Worm (Caenorhabditis elegans) whole organism, mixed stage, embryonic: ENCODE data around the gene cfp-1.
A peak's percentile ranks its signal among the peaks of the same experiment; 100 is the strongest.

ENCODE experiments used
- M03D4.4 ChIP-seq: sonication (generic microtip); optimal IDR thresholded peaks from 2 replicates; lab custom pipeline; 2017; ENCODE audit warnings: mild to moderate bottlenecking, missing genetic modification characterization, missing compliant biosample characterization
- bed-3 ChIP-seq: fragments of 200-800 bp; sonication (Bioruptor generic); optimal IDR thresholded peaks from 3 replicates; lab custom pipeline; 2018; ENCODE audit warnings: mild to moderate bottlenecking, missing genetic modification characterization, moderate library complexity, missing compliant biosample characterization
- blmp-1 ChIP-seq: fragments of 150-350 bp; optimal IDR thresholded peaks from 2 replicates; lab custom pipeline; 2014; ENCODE audit warnings: missing biosample characterization, missing genetic modification characterization
- ceh-39 ChIP-seq: fragments of 150-350 bp; optimal IDR thresholded peaks from 2 replicates; lab custom pipeline; 2014; ENCODE audit warnings: missing biosample characterization, missing genetic modification characterization
- ceh-43 ChIP-seq: fragments of 200-800 bp; sonication (Bioruptor generic); optimal IDR thresholded peaks from 2 replicates; lab custom pipeline; 2018; ENCODE audit warnings: mild to moderate bottlenecking, missing genetic modification characterization, moderate library complexity, missing compliant biosample characterization
- ceh-83 ChIP-seq: fragments of 200-800 bp; sonication (Bioruptor generic); optimal IDR thresholded peaks from 2 replicates; lab custom pipeline; 2018; ENCODE audit warnings: mild to moderate bottlenecking, missing genetic modification characterization, missing compliant biosample characterization
- ces-1 ChIP-seq: fragments of 150-350 bp; optimal IDR thresholded peaks from 2 replicates; lab custom pipeline; 2014; ENCODE audit warnings: missing biosample characterization, missing genetic modification reagents, missing genetic modification characterization
- cnd-1 ChIP-seq: fragments of 200-800 bp; sonication (Bioruptor generic); optimal IDR thresholded peaks from 2 replicates; lab custom pipeline; 2018; ENCODE audit warnings: mild to moderate bottlenecking, missing genetic modification characterization, missing compliant biosample characterization
- drap-1 ChIP-seq: fragments of 200-800 bp; sonication (Bioruptor generic); optimal IDR thresholded peaks from 3 replicates; lab custom pipeline; 2018; ENCODE audit warnings: mild to moderate bottlenecking, missing genetic modification characterization, missing compliant biosample characterization
- elt-1 ChIP-seq: sonication (generic microtip); optimal IDR thresholded peaks from 2 replicates; lab custom pipeline; 2017; ENCODE audit warnings: missing genetic modification characterization, mild to moderate bottlenecking, missing compliant biosample characterization, antibody characterized with exemption, moderate library complexity, borderline replicate concordance; ENCODE audit not compliant: insufficient read depth
- elt-3 ChIP-seq: fragments of 150-350 bp; optimal IDR thresholded peaks from 2 replicates; lab custom pipeline; 2014; ENCODE audit warnings: missing biosample characterization, missing genetic modification characterization
- flh-1 ChIP-seq: fragments of 200-800 bp; sonication (Bioruptor generic); optimal IDR thresholded peaks from 2 replicates; lab custom pipeline; 2018; ENCODE audit warnings: mild to moderate bottlenecking, missing genetic modification characterization, moderate library complexity, missing compliant biosample characterization
- ham-2 ChIP-seq: fragments of 200-800 bp; sonication (Bioruptor generic); optimal IDR thresholded peaks from 2 replicates; lab custom pipeline; 2018; ENCODE audit warnings: mild to moderate bottlenecking, missing genetic modification characterization, missing compliant biosample characterization
- hlh-1 ChIP-seq: fragments of 150-350 bp; optimal IDR thresholded peaks from 2 replicates; lab custom pipeline; 2014; ENCODE audit warnings: missing biosample characterization, missing genetic modification reagents, missing genetic modification characterization
- lin-13 ChIP-seq: fragments of 150-350 bp; optimal IDR thresholded peaks from 2 replicates; lab custom pipeline; 2014; ENCODE audit warnings: missing biosample characterization, missing genetic modification characterization
- lin-32 ChIP-seq: fragments of 200-800 bp; sonication (Bioruptor generic); optimal IDR thresholded peaks from 2 replicates; lab custom pipeline; 2018; ENCODE audit warnings: mild to moderate bottlenecking, missing genetic modification characterization, missing compliant biosample characterization
- lsy-2 ChIP-seq: fragments of 150-350 bp; optimal IDR thresholded peaks from 2 replicates; lab custom pipeline; 2014; ENCODE audit warnings: missing biosample characterization, missing genetic modification characterization
- mab-5 ChIP-seq: fragments of 150-350 bp; optimal IDR thresholded peaks from 2 replicates; lab custom pipeline; 2014; ENCODE audit warnings: missing biosample characterization, missing genetic modification characterization
- mep-1 ChIP-seq: fragments of 150-350 bp; optimal IDR thresholded peaks from 2 replicates; lab custom pipeline; 2017; ENCODE audit warnings: missing biosample characterization, missing genetic modification reagents, missing genetic modification characterization, inconsistent platforms
- mls-2 ChIP-seq: sonication (generic microtip); optimal IDR thresholded peaks from 2 replicates; lab custom pipeline; 2016; ENCODE audit warnings: mild to moderate bottlenecking, missing genetic modification characterization, moderate library complexity, missing compliant biosample characterization
- nhr-12 ChIP-seq: fragments of 150-350 bp; optimal IDR thresholded peaks from 2 replicates; lab custom pipeline; 2014; ENCODE audit warnings: missing biosample characterization, missing genetic modification characterization
- nhr-2 ChIP-seq: fragments of 150-350 bp; optimal IDR thresholded peaks from 2 replicates; lab custom pipeline; 2014; ENCODE audit warnings: missing biosample characterization, missing genetic modification characterization
- nhr-237 ChIP-seq: fragments of 150-350 bp; optimal IDR thresholded peaks from 2 replicates; lab custom pipeline; 2014; ENCODE audit warnings: missing biosample characterization, missing genetic modification characterization
- nhr-28 ChIP-seq: fragments of 150-350 bp; optimal IDR thresholded peaks from 2 replicates; lab custom pipeline; 2014; ENCODE audit warnings: missing biosample characterization, missing genetic modification characterization
- nhr-76 ChIP-seq: sonication (generic microtip); optimal IDR thresholded peaks from 2 replicates; lab custom pipeline; 2017; ENCODE audit warnings: missing biosample characterization, missing genetic modification characterization
- pha-4 ChIP-seq: fragments of 150-350 bp; optimal IDR thresholded peaks from 2 replicates; lab custom pipeline; 2018; ENCODE audit warnings: missing biosample characterization, missing genetic modification reagents, missing genetic modification characterization
- sem-2 ChIP-seq: fragments of 200-800 bp; sonication (Bioruptor generic); optimal IDR thresholded peaks from 2 replicates; lab custom pipeline; 2018; ENCODE audit warnings: mild to moderate bottlenecking, missing genetic modification characterization, missing compliant biosample characterization
- snpc-4 ChIP-seq: fragments of 150-350 bp; optimal IDR thresholded peaks from 2 replicates; lab custom pipeline; 2014; ENCODE audit warnings: missing biosample characterization, missing genetic modification characterization
- sptf-1 ChIP-seq: sonication (generic microtip); optimal IDR thresholded peaks from 2 replicates; lab custom pipeline; 2017; ENCODE audit warnings: mild to moderate bottlenecking, missing genetic modification characterization, moderate library complexity, missing compliant biosample characterization
- tbx-8 ChIP-seq: fragments of 200-800 bp; sonication (Bioruptor generic); optimal IDR thresholded peaks from 2 replicates; lab custom pipeline; 2018; ENCODE audit warnings: mild to moderate bottlenecking, missing genetic modification characterization, moderate library complexity, missing compliant biosample characterization
- unc-120 ChIP-seq: sonication (generic microtip); optimal IDR thresholded peaks from 2 replicates; lab custom pipeline; 2017; ENCODE audit warnings: missing genetic modification characterization, missing compliant biosample characterization; ENCODE audit not compliant: poor library complexity, severe bottlenecking
- unc-39 ChIP-seq: fragments of 150-350 bp; optimal IDR thresholded peaks from 2 replicates; lab custom pipeline; 2014; ENCODE audit warnings: missing biosample characterization, missing genetic modification characterization
- unc-62 ChIP-seq: fragments of 150-350 bp; optimal IDR thresholded peaks from 2 replicates; lab custom pipeline; 2014; ENCODE audit warnings: missing biosample characterization, missing genetic modification reagents, missing genetic modification characterization
- zip-8 ChIP-seq: fragments of 150-350 bp; optimal IDR thresholded peaks from 2 replicates; lab custom pipeline; 2014; ENCODE audit warnings: missing biosample characterization, missing genetic modification characterization
- ztf-11 ChIP-seq: fragments of 150-350 bp; optimal IDR thresholded peaks from 2 replicates; lab custom pipeline; 2014; ENCODE audit warnings: missing biosample characterization, missing genetic modification characterization

cfp-1 gene

DNA sequence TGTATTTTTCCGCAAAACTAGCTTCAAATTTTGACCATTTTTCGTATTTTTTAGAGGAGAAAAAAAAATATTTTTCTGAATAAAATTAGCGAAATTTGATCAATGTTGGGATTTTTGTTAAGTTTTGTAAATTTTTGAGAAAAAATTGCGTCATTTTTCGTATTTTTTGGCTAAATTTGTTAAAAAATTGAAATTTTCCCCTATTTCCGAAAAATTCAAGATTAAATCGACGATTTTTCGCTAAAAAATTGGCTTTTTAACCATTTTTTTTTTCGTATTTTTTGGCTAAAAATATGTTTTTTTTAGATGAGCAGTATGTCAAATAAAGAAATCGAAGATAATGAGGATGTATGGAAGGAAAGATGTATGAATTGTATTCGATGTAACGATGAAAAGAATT lies at the start of gene cfp-1:
TSS of gene cfp-1 (plus strand) at position 301 of the 400 bp plus-strand sequence.
- peak; percentile 22 for TF ChIP-seq zip-8 (tag; lab: Kevin White, UChicago)
- no peak for TF ChIP-seq ceh-39 (tag; lab: Kevin White, UChicago)

DNA sequence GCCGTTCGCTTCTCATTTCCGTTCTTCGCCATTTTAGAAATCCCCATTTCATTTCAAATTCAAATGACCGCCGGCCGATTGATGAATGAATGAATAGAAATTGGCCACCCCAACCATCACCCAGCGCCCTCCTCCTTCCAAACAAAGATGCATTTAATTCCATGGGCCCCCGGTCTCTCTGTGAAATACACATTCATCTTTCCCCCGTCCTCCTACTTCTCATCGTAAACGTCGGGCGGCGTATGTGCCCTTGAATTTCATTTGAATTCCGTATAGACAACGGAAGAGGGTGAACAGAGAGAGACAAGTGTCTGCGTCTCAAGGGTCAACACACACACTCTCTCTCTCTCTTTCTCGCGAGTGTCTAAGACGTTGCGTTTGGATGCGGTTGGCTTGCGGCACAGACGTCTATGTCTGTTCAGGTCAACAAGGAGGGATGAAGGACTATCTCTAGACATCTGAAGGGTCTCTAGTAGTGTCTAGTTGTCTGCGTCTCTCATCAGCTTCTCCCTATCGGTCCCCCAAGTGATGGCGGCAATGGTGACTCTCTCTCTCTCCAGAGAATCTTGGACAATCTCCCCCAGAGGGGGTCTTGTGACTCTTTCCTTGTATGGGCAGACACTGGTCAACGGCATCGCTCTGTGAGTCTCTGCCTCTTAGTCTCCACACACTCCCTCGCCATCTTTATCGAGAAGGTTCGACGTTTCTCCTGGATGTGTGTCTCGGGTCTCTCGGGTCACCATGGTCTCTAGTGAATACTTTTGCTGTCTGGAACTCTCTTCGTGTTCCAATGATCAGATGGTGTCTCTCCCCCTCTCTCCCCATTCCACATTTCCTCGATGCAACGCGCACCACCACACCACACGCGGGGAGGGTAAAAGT lies 44.4 kb upstream of the cfp-1 start:
- TF ChIP-seq lin-32 (GFP tag; lab: Kevin White, UChicago) (peak; percentile 19), ces-1 (GFP tag; lab: Kevin White, UChicago) (peak; percentile 92), pha-4 (tag; lab: Kevin White, UChicago) (peak; percentile 96), ceh-83 (GFP tag; lab: Kevin White, UChicago) (no peak), hlh-1 (tag; lab: Kevin White, UChicago) (peak; percentile 65), flh-1 (no peak), ham-2 (GFP tag; lab: Kevin White, UChicago) (peak; percentile 77), nhr-28 (no peak), sem-2 (GFP tag; lab: Kevin White, UChicago) (no peak), nhr-2 (tag; lab: Kevin White, UChicago) (no peak), ceh-39 (tag; lab: Kevin White, UChicago) (no peak), mep-1 (tag; lab: Kevin White, UChicago) (peak; percentile 50), tbx-8 (no peak), sptf-1 (peak; percentile 70), ztf-11 (tag; lab: Kevin White, UChicago) (peak; percentile 81), snpc-4 (no peak), lsy-2 (tag; lab: Kevin White, UChicago) (peak; percentile 18), nhr-12 (tag; lab: Kevin White, UChicago) (peak; percentile 23), unc-39 (tag; lab: Kevin White, UChicago) (no peak), elt-3 (tag; lab: Kevin White, UChicago) (no peak), ceh-43 (GFP tag; lab: Kevin White, UChicago) (peak; percentile 1), M03D4.4 (tag; lab: Kevin White, UChicago) (peak; percentile 27), mls-2 (tag; lab: Kevin White, UChicago) (peak; percentile 88), elt-1 (peak; percentile 32), unc-62 (peak; percentile 84), drap-1 (peak; percentile 40), unc-120 (tag; lab: Kevin White, UChicago) (peak; percentile 87), blmp-1 (no peak), cnd-1 (tag; lab: Kevin White, UChicago) (no peak), lin-13 (tag; lab: Kevin White, UChicago) (peak; percentile 49)

DNA sequence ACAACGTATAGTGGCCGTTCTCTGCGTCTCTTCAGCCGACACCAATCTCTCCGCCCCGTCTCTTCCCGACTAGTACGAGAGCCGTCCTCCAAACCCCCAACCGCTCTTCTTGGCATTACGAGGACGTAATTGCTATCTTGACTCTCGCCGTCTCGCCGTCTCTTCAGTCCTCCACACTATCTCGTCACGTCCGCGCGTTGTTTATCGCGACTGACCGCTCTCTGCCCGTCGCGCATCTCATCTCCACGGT lies 43.8 kb upstream of the cfp-1 start:
- TF ChIP-seq nhr-76 (no peak), zip-8 (tag; lab: Kevin White, UChicago) (peak; percentile 5), ceh-83 (GFP tag; lab: Kevin White, UChicago) (no peak), ztf-11 (tag; lab: Kevin White, UChicago) (no peak), nhr-28 (no peak), mep-1 (tag; lab: Kevin White, UChicago) (no peak), cnd-1 (tag; lab: Kevin White, UChicago) (no peak), lsy-2 (tag; lab: Kevin White, UChicago) (no peak)

DNA sequence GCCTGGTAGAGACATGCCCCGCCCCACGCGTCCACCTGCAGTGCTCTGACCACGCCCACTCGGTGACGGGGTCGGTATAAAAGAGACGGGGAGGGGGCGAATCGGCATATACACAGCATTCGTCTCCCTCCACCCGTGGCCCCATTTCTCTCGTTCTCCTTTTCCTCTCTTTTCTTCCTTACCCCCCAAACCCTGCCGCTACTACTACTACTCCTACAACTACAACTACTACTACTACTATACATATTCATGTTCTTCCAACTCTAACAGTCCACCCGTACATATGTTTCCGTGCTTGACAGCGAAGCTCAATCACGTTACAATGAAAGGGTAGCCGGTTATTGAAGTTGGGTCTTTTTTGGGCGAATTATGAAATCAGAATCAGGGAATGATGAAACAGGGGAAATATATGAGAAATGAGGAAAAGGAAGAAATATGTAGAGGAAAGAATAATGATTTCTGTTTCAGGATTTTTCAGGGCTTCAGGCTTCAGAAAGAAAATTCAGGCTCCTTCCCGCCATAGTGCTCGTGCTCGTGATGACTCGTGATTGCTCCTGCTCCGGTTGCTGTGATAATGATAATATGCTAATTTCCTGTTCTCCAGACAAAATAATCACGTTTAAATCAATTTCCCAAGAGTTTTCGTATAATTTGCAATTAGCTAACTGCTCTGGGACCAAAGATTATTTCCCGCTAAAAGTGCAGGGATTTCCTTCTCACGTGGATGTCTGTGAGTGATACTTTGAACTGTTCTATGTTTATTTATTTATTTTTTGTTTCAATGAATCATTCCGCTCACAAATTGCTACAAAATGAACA lies 43.3 kb upstream of the cfp-1 start:
- no peak for TF ChIP-seq lin-13 (tag; lab: Kevin White, UChicago)
- peak; percentile 85 for TF ChIP-seq nhr-28
- peak; percentile 98 for TF ChIP-seq unc-120 (tag; lab: Kevin White, UChicago)
- peak; percentile 93 for TF ChIP-seq lin-32 (GFP tag; lab: Kevin White, UChicago)
- peak; percentile 99 for TF ChIP-seq mls-2 (tag; lab: Kevin White, UChicago)
- TF ChIP-seq zip-8 (tag; lab: Kevin White, UChicago) = no peak
- TF ChIP-seq mep-1 (tag; lab: Kevin White, UChicago) = peak; percentile 84
- TF ChIP-seq drap-1 = peak; percentile 97
- peak; percentile 55 for TF ChIP-seq elt-3 (tag; lab: Kevin White, UChicago)
- peak; percentile 78 for TF ChIP-seq blmp-1
- TF ChIP-seq hlh-1 (tag; lab: Kevin White, UChicago) = peak; percentile 78
- peak; percentile 95 for TF ChIP-seq ceh-43 (GFP tag; lab: Kevin White, UChicago)
- no peak for TF ChIP-seq nhr-76
- peak; percentile 62 for TF ChIP-seq unc-62
- TF ChIP-seq ham-2 (GFP tag; lab: Kevin White, UChicago) = peak; percentile 93
- TF ChIP-seq elt-1 = peak; percentile 37
- peak; percentile 47 for TF ChIP-seq nhr-2 (tag; lab: Kevin White, UChicago)
- no peak for TF ChIP-seq snpc-4
- peak; percentile 47 for TF ChIP-seq mab-5 (tag; lab: Kevin White, UChicago)
- TF ChIP-seq flh-1 = peak; percentile 94
- TF ChIP-seq bed-3 (GFP tag; lab: Kevin White, UChicago) = peak; percentile 81
- TF ChIP-seq pha-4 (tag; lab: Kevin White, UChicago) = peak; percentile 50
- TF ChIP-seq ceh-83 (GFP tag; lab: Kevin White, UChicago) = peak; percentile 100
- peak; percentile 97 for TF ChIP-seq sem-2 (GFP tag; lab: Kevin White, UChicago)
- TF ChIP-seq nhr-12 (tag; lab: Kevin White, UChicago) = peak; percentile 79
- TF ChIP-seq ztf-11 (tag; lab: Kevin White, UChicago) = peak; percentile 96
- TF ChIP-seq nhr-237 (tag; lab: Kevin White, UChicago) = peak; percentile 86
- TF ChIP-seq ceh-39 (tag; lab: Kevin White, UChicago) = peak; percentile 85
- TF ChIP-seq sptf-1 = peak; percentile 99
- TF ChIP-seq ces-1 (GFP tag; lab: Kevin White, UChicago) = peak; percentile 81
- peak; percentile 98 for TF ChIP-seq tbx-8
- TF ChIP-seq M03D4.4 (tag; lab: Kevin White, UChicago) = peak; percentile 98
- TF ChIP-seq lsy-2 (tag; lab: Kevin White, UChicago) = peak; percentile 81
